Worm (Caenorhabditis elegans) whole organism, young adult: ENCODE results near the gene ptp-5.2.

Experiments used
- D2030.7 ChIP-seq: fragments of 200-800 bp; sonication (Bioruptor generic); IDR thresholded peaks from 2 replicates; pipeline ENCODE4 v1.3.6; 2022; ENCODE audit warnings: missing genetic modification reagents, missing genetic modification characterization, missing compliant biosample characterization
- F49E8.2 ChIP-seq: sonication (generic microtip); optimal IDR thresholded peaks from 3 replicates; lab custom pipeline; 2017; ENCODE audit warnings: missing genetic modification characterization, mild to moderate bottlenecking, missing compliant biosample characterization, antibody characterized with exemption, moderate library complexity; ENCODE audit not compliant: insufficient read depth
- F57C9.4 ChIP-seq: sonication (generic microtip); optimal IDR thresholded peaks from 2 replicates; lab custom pipeline; 2017; ENCODE audit warnings: mild to moderate bottlenecking, missing genetic modification characterization, missing compliant biosample characterization
- K11D2.4 ChIP-seq: fragments of 200-800 bp; sonication (Bioruptor generic); IDR thresholded peaks from 2 replicates; pipeline ENCODE4 v1.3.6; 2022; ENCODE audit warnings: missing genetic modification reagents, missing genetic modification characterization, missing compliant biosample characterization
- T26A5.8 ChIP-seq: sonication (generic microtip); optimal IDR thresholded peaks from 2 replicates; lab custom pipeline; 2016; ENCODE audit warnings: missing genetic modification characterization, missing compliant biosample characterization
- ZK185.1 ChIP-seq: sonication (generic microtip); optimal IDR thresholded peaks from 2 replicates; lab custom pipeline; 2016; ENCODE audit warnings: mild to moderate bottlenecking, missing genetic modification characterization, missing compliant biosample characterization; ENCODE audit not compliant: poor library complexity, severe bottlenecking
- ama-1 ChIP-seq, 3 experiments: fragments of 150-350 bp in 1 of 3; sonication (generic microtip) in 2 of 3; optimal IDR thresholded peaks; 2 replicates each; lab custom pipeline; 2014 to 2018; ENCODE audit warnings: missing biosample characterization in 2 of 3, missing genetic modification characterization in 2 of 3, missing genetic modification reagents in 2 of 3
- athp-1 ChIP-seq: sonication (generic microtip); optimal IDR thresholded peaks from 2 replicates; lab custom pipeline; 2017; ENCODE audit warnings: mild to moderate bottlenecking, missing genetic modification characterization, missing compliant biosample characterization
- attf-6 ChIP-seq: fragments of 200-800 bp; sonication (Bioruptor generic); IDR thresholded peaks from 2 replicates; pipeline ENCODE4 v1.3.6; 2022; ENCODE audit warnings: missing genetic modification reagents, missing genetic modification characterization, missing compliant biosample characterization
- cebp-1 ChIP-seq, 2 experiments: fragments of 200-800 bp in 1 of 2; sonication (Bioruptor generic) in 1 of 2; sonication (generic microtip) in 1 of 2; IDR thresholded peaks in 1 of 2; optimal IDR thresholded peaks in 1 of 2; 2 replicates each; pipeline versions ENCODE4 v1.3.6 to Lab custom; 2017 to 2022; ENCODE audit warnings: missing compliant biosample characterization in 2 of 2, missing genetic modification characterization in 2 of 2, mild to moderate bottlenecking in 1 of 2, missing genetic modification reagents in 1 of 2, moderate library complexity in 1 of 2
- ceh-91 ChIP-seq: fragments of 200-800 bp; sonication (Bioruptor generic); IDR thresholded peaks from 2 replicates; pipeline ENCODE4 v1.3.6; 2022; ENCODE audit warnings: missing genetic modification reagents, missing genetic modification characterization, missing compliant biosample characterization
- egl-44 ChIP-seq: fragments of 200-800 bp; sonication (Bioruptor generic); IDR thresholded peaks from 2 replicates; pipeline ENCODE4 v1.3.6; 2022; ENCODE audit warnings: missing genetic modification reagents, missing genetic modification characterization, missing compliant biosample characterization
- egrh-3 ChIP-seq: fragments of 200-800 bp; sonication (Bioruptor generic); IDR thresholded peaks from 2 replicates; pipeline ENCODE4 v1.3.6; 2022; ENCODE audit warnings: missing genetic modification reagents, missing genetic modification characterization, missing compliant biosample characterization
- ekl-4 ChIP-seq: fragments of 200-800 bp; sonication (Bioruptor generic); IDR thresholded peaks from 2 replicates; pipeline ENCODE4 v1.3.6; 2022; ENCODE audit warnings: missing genetic modification reagents, missing genetic modification characterization, missing compliant biosample characterization
- ets-4 ChIP-seq: fragments of 200-800 bp; sonication (Bioruptor generic); optimal IDR thresholded peaks from 2 replicates; lab custom pipeline; 2018; ENCODE audit warnings: mild to moderate bottlenecking, missing genetic modification characterization, missing compliant biosample characterization
- fkh-3 ChIP-seq: sonication (generic microtip); optimal IDR thresholded peaks from 2 replicates; lab custom pipeline; 2016; ENCODE audit warnings: mild to moderate bottlenecking, missing genetic modification characterization, missing compliant biosample characterization
- him-1 ChIP-seq: sonication (generic microtip); optimal IDR thresholded peaks from 2 replicates; lab custom pipeline; 2016; ENCODE audit warnings: missing genotype, missing genetic modification reagents, missing genetic modification characterization, missing compliant biosample characterization
- hmg-1.2 ChIP-seq: fragments of 200-800 bp; sonication (Bioruptor generic); IDR thresholded peaks from 2 replicates; pipeline ENCODE4 v1.3.6; 2022; ENCODE audit warnings: missing genetic modification reagents, missing genetic modification characterization, missing compliant biosample characterization
- lin-35 ChIP-seq, 3 experiments: fragments of 150-350 bp in 2 of 3; sonication (generic microtip) in 1 of 3; optimal IDR thresholded peaks; 2 replicates each; lab custom pipeline; 2014 to 2018; ENCODE audit warnings: missing biosample characterization in 3 of 3, missing genetic modification characterization in 3 of 3, missing genetic modification reagents in 3 of 3
- lin-54 ChIP-seq: fragments of 200-800 bp; sonication (Bioruptor generic); optimal IDR thresholded peaks from 2 replicates; lab custom pipeline; 2018; ENCODE audit warnings: mild to moderate bottlenecking, missing genetic modification characterization, missing compliant biosample characterization
- madf-10 ChIP-seq: sonication (generic microtip); optimal IDR thresholded peaks from 2 replicates; lab custom pipeline; 2016; ENCODE audit warnings: mild to moderate bottlenecking, missing genetic modification characterization, missing compliant biosample characterization
- madf-6 ChIP-seq: fragments of 200-800 bp; sonication (Bioruptor generic); IDR thresholded peaks from 2 replicates; pipeline ENCODE4 v1.3.6; 2022; ENCODE audit warnings: missing genetic modification reagents, missing genetic modification characterization, missing compliant biosample characterization
- madf-8 ChIP-seq: fragments of 200-800 bp; sonication (Bioruptor generic); conservative IDR thresholded peaks from 2 replicates; pipeline ENCODE4 v1.3.6; 2022; ENCODE audit warnings: missing genetic modification reagents, missing genetic modification characterization, missing compliant biosample characterization
- mcd-1 ChIP-seq: fragments of 200-800 bp; sonication (Bioruptor generic); IDR thresholded peaks from 2 replicates; pipeline ENCODE4 v1.3.6; 2022; ENCODE audit warnings: missing genetic modification reagents, missing genetic modification characterization, missing compliant biosample characterization
- mel-28 ChIP-seq: sonication (generic microtip); optimal IDR thresholded peaks from 2 replicates; lab custom pipeline; 2016; ENCODE audit warnings: borderline replicate concordance, mild to moderate bottlenecking, missing genetic modification characterization, missing compliant biosample characterization
- nfya-2 ChIP-seq: fragments of 200-800 bp; sonication (Bioruptor generic); IDR thresholded peaks from 2 replicates; pipeline ENCODE4 v1.3.6; 2022; ENCODE audit warnings: missing genetic modification reagents, missing genetic modification characterization, missing compliant biosample characterization
- nhr-90 ChIP-seq: sonication (generic microtip); optimal IDR thresholded peaks from 2 replicates; lab custom pipeline; 2016; ENCODE audit warnings: missing genotype, mild to moderate bottlenecking, missing genetic modification characterization, missing compliant biosample characterization
- pha-4 ChIP-seq: fragments of 150-350 bp; sonication (generic microtip); optimal IDR thresholded peaks from 2 replicates; lab custom pipeline; 2014; ENCODE audit warnings: missing biosample characterization, missing genetic modification reagents, missing genetic modification characterization
- rcor-1 ChIP-seq: fragments of 200-800 bp; sonication (Bioruptor generic); IDR thresholded peaks from 2 replicates; pipeline ENCODE4 v1.3.6; 2022; ENCODE audit warnings: missing genetic modification reagents, missing genetic modification characterization, missing compliant biosample characterization
- snpc-1.1 ChIP-seq: sonication (generic microtip); optimal IDR thresholded peaks from 2 replicates; lab custom pipeline; 2017; ENCODE audit warnings: missing genetic modification characterization, mild to moderate bottlenecking, missing compliant biosample characterization, antibody characterized with exemption, moderate library complexity, missing genotype, missing genetic modification reagents; ENCODE audit not compliant: insufficient read depth
- snpc-1.3 ChIP-seq: sonication (generic microtip); optimal IDR thresholded peaks from 2 replicates; lab custom pipeline; 2017; ENCODE audit warnings: missing genetic modification characterization, mild to moderate bottlenecking, missing compliant biosample characterization, antibody characterized with exemption, moderate library complexity, missing genotype, missing genetic modification reagents; ENCODE audit not compliant: insufficient read depth
- snpc-4 ChIP-seq, 5 experiments: fragments of 150-350 bp in 1 of 5; sonication (generic microtip) in 4 of 5; optimal IDR thresholded peaks; 2 replicates each; lab custom pipeline; 2014 to 2018; ENCODE audit warnings: missing genetic modification characterization in 5 of 5, missing biosample characterization in 3 of 5, antibody characterized with exemption in 2 of 5, mild to moderate bottlenecking in 2 of 5, missing compliant biosample characterization in 2 of 5, missing genotype in 2 of 5, moderate library complexity in 2 of 5, missing genetic modification reagents in 1 of 5
- sptf-2 ChIP-seq: fragments of 200-800 bp; sonication (Bioruptor generic); optimal IDR thresholded peaks from 2 replicates; lab custom pipeline; 2018; ENCODE audit warnings: mild to moderate bottlenecking, missing genetic modification characterization, missing compliant biosample characterization
- tbp1 ChIP-seq: fragments of 200-800 bp; sonication (Bioruptor generic); optimal IDR thresholded peaks from 2 replicates; lab custom pipeline; 2018; ENCODE audit warnings: mild to moderate bottlenecking, missing genetic modification characterization, missing compliant biosample characterization
- tlf-1 ChIP-seq: fragments of 200-800 bp; sonication (Bioruptor generic); optimal IDR thresholded peaks from 2 replicates; lab custom pipeline; 2018; ENCODE audit warnings: mild to moderate bottlenecking, missing genetic modification characterization, missing compliant biosample characterization
- xnd-1 ChIP-seq: sonication (generic microtip); optimal IDR thresholded peaks from 2 replicates; lab custom pipeline; 2016; ENCODE audit warnings: missing genotype, missing genetic modification reagents, missing genetic modification characterization, missing compliant biosample characterization
- zfh-2 ChIP-seq: fragments of 200-800 bp; sonication (Bioruptor generic); conservative IDR thresholded peaks from 2 replicates; pipeline ENCODE4 v1.3.6; 2022; ENCODE audit warnings: missing genetic modification reagents, missing genetic modification characterization, missing compliant biosample characterization

Gene ptp-5.2

DNA sequence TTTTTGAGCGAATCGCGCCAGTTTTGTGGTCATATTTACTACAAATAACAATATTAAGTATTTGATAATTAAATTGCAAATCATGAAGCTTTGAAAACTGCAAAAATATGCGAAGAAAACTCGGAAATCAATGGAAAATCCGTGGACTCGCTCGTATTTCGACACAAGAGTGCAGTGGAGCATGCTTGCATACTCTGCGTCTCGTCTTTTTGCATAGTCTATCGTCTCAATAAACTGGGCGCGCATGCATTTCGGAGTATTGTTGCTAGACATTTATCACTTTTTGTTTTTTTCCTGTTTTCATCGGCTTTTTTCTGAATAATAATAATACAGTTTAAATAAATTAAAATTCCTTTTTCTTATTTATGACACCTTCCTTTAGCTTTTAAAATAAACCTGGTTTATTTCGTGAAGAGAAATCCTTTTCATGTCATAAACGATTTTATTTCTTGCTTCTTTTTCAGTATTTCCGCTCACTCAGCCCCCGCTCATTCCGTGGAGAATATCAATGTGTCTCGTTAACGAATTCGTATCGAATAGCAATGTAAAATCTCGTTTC, 7.0 kb upstream of the ptp-5.2 start, which contains the start of the genes mrps-7 and Y57G11C.3 (continued):
- TF ChIP-seq rcor-1 (GFP tag; lab: Robert Waterston, UW) (peak; percentile 83), D2030.7 (GFP tag; lab: Robert Waterston, UW) (peak; percentile 64; the same call in 1 of the 2 replicates), F49E8.2 (peak; percentile 67), madf-10 (no peak), athp-1 (tag; lab: Kevin White, UChicago) (peak; percentile 30), egl-44 (GFP tag; lab: Robert Waterston, UW) (no peak), attf-6 (GFP tag; lab: Robert Waterston, UW) (peak; percentile 92), mel-28 (tag; lab: Kevin White, UChicago) (no peak), ceh-91 (no peak), nfya-2 (GFP tag; lab: Robert Waterston, UW) (no peak), ets-4 (GFP tag; lab: Kevin White, UChicago) (no peak), mcd-1 (GFP tag; lab: Robert Waterston, UW) (peak; percentile 99), tlf-1 (peak; percentile 20), snpc-4 (GFP tag; optimal IDR thresholded peaks at IDR 0.05; lab: Kevin White, UChicago) (peak; percentile 83), snpc-4 (tag; optimal IDR thresholded peaks at IDR 0.05; lab: Kevin White, UChicago) (peak; percentile 73 to 93 (median 86)), ama-1 (optimal IDR thresholded peaks at IDR 0.05; lab: Kevin White, UChicago) (peak; percentile 27), ama-1 (GFP tag; optimal IDR thresholded peaks at IDR 0.05; lab: Kevin White, UChicago) (no peak), madf-6 (GFP tag; lab: Robert Waterston, UW) (peak; percentile 73), lin-35 (GFP tag; optimal IDR thresholded peaks at IDR 0.05; lab: Kevin White, UChicago) (peak in 2 of 3 experiments; percentile 12 to 83), pha-4 (tag; lab: Kevin White, UChicago) (peak; percentile 80), egrh-3 (GFP tag; lab: Robert Waterston, UW) (no peak), xnd-1 (tag; lab: Kevin White, UChicago) (peak; percentile 12), ZK185.1 (tag; lab: Kevin White, UChicago) (peak; percentile 78), K11D2.4 (GFP tag; lab: Robert Waterston, UW) (peak; percentile 70), hmg-1.2 (GFP tag; lab: Robert Waterston, UW) (peak; percentile 99), lin-54 (peak; percentile 78), T26A5.8 (tag; lab: Kevin White, UChicago) (no peak), cebp-1 (GFP tag; IDR thresholded peaks at IDR 0.05; lab: Robert Waterston, UW) (peak; percentile 93), cebp-1 (tag; optimal IDR thresholded peaks at IDR 0.05; lab: Kevin White, UChicago) (peak; percentile 96), snpc-1.1 (peak; percentile 60), madf-8 (GFP tag; lab: Robert Waterston, UW) (peak; percentile 56), fkh-3 (tag; lab: Kevin White, UChicago) (no peak)

DNA sequence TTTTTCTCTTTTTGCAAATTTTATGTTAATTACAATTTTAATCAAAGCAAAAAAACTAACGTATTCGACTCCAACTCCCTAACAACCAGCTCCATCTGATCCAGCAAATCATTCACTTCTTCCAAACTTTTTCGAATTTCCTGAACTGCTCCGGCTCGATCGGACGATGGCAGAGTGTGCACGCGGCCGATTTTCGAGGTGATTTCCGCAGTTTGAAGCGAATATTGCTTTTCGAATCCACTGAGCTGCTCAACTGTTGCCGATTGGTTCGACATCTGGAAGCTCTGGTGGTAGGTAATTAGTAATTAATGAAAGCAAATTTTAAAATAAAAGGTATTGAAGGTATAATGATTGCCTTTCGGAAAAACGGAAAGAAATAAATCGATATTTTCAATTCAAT, 5.6 kb upstream of the ptp-5.2 start, which contains the start of gene vti-1:
vti-1 (minus strand) TSS at position 284 of the 400 bp plus-strand sequence.
- TF ChIP-seq zfh-2 (GFP tag; lab: Robert Waterston, UW) (no peak), egrh-3 (GFP tag; lab: Robert Waterston, UW) (no peak), sptf-2 (GFP tag; lab: Kevin White, UChicago) (no peak), mcd-1 (GFP tag; lab: Robert Waterston, UW) (0 out of 2 replicates have a peak, but pooled peaks have one; percentile 34), nhr-90 (tag; lab: Kevin White, UChicago) (no peak), F57C9.4 (tag; lab: Kevin White, UChicago) (no peak), him-1 (tag; lab: Kevin White, UChicago) (no peak), attf-6 (GFP tag; lab: Robert Waterston, UW) (peak; percentile 87), ekl-4 (GFP tag; lab: Robert Waterston, UW) (peak; percentile 47; the same call in 1 of the 2 replicates), tbp1 (GFP tag; lab: Kevin White, UChicago) (peak; percentile 18), snpc-1.3 (no peak), D2030.7 (GFP tag; lab: Robert Waterston, UW) (0 out of 2 replicates have a peak, but pooled peaks have one; percentile 14), snpc-4 (GFP tag; optimal IDR thresholded peaks at IDR 0.05; lab: Kevin White, UChicago) (no peak), snpc-4 (tag; optimal IDR thresholded peaks at IDR 0.05; lab: Kevin White, UChicago) (peak in 2 of 4 experiments; percentile 3 to 82), madf-6 (GFP tag; lab: Robert Waterston, UW) (peak; percentile 6; the same call in 1 of the 2 replicates)
